Worm (Caenorhabditis elegans) whole organism, L4 larva: Measurements from ENCODE around the gene his-6.

ENCODE experiments used
- aha-1 ChIP-seq: fragments of 150-350 bp; peaks from one replicate; lab custom pipeline; 2014; ENCODE audit warnings: missing biosample characterization, missing genetic modification characterization
- aly-2 ChIP-seq: sonication (generic microtip); optimal IDR thresholded peaks from 2 replicates; lab custom pipeline; 2018; ENCODE audit warnings: missing biosample characterization, missing genetic modification characterization
- daf-19 ChIP-seq: fragments of 200-800 bp; sonication (Bioruptor generic); conservative IDR thresholded peaks from 2 replicates; pipeline ENCODE4 v1.3.6; 2022; ENCODE audit warnings: missing genetic modification characterization, missing compliant biosample characterization
- fkh-10 ChIP-seq: fragments of 150-350 bp; optimal IDR thresholded peaks from 2 replicates; lab custom pipeline; 2014; ENCODE audit warnings: missing biosample characterization, missing genetic modification reagents, missing genetic modification characterization
- hlh-30 ChIP-seq: sonication (generic microtip); optimal IDR thresholded peaks from 2 replicates; lab custom pipeline; 2017; ENCODE audit warnings: antibody characterized with exemption, mild to moderate bottlenecking, missing genetic modification characterization, missing compliant biosample characterization; ENCODE audit not compliant: insufficient read depth
- lin-15B ChIP-seq: fragments of 150-350 bp; sonication (generic microtip); optimal IDR thresholded peaks from 3 replicates; lab custom pipeline; 2014; ENCODE audit warnings: missing biosample characterization, missing genetic modification characterization
- lin-29 ChIP-seq: fragments of 200-800 bp; sonication (Bioruptor generic); IDR thresholded peaks from 2 replicates; pipeline ENCODE4 v1.3.6; 2022; ENCODE audit warnings: missing genetic modification reagents, missing genetic modification characterization, missing compliant biosample characterization
- madf-5 ChIP-seq, 2 experiments: fragments of 200-800 bp; sonication (Bioruptor generic); IDR thresholded peaks; 2 replicates each; pipeline ENCODE4 v1.3.6; 2022; ENCODE audit warnings: missing compliant biosample characterization in 2 of 2, missing genetic modification characterization in 2 of 2
- mdl-1 ChIP-seq, 2 experiments: fragments of 150-350 bp in 1 of 2; sonication (generic microtip) in 1 of 2; optimal IDR thresholded peaks; 2 replicates each; lab custom pipeline; 2014 to 2017; ENCODE audit warnings: missing biosample characterization in 2 of 2, missing genetic modification characterization in 2 of 2
- nhr-10 ChIP-seq: fragments of 150-350 bp; optimal IDR thresholded peaks from 2 replicates; lab custom pipeline; 2014; ENCODE audit warnings: missing biosample characterization, missing genetic modification characterization
- pqm-1 ChIP-seq: sonication (generic microtip); optimal IDR thresholded peaks from 2 replicates; lab custom pipeline; 2017; ENCODE audit warnings: missing biosample characterization, missing genetic modification characterization
- rbr-2 ChIP-seq: sonication (generic microtip); optimal IDR thresholded peaks from 2 replicates; lab custom pipeline; 2016; ENCODE audit warnings: missing genotype, missing genetic modification characterization, missing compliant biosample characterization
- snpc-4 ChIP-seq: fragments of 150-350 bp; optimal IDR thresholded peaks from 2 replicates; lab custom pipeline; 2014; ENCODE audit warnings: missing biosample characterization, missing genetic modification characterization
- zfp-2 ChIP-seq: sonication (generic microtip); optimal IDR thresholded peaks from 2 replicates; lab custom pipeline; 2016; ENCODE audit warnings: mild to moderate bottlenecking, missing genetic modification characterization, missing compliant biosample characterization

- TF ChIP-seq lin-15B (tag; lab: Kevin White, UChicago), result no peak
- no peak for TF ChIP-seq fkh-10 (GFP tag; lab: Kevin White, UChicago)
- TF ChIP-seq madf-5 (GFP tag; IDR thresholded peaks at IDR 0.05; lab: Robert Waterston, UW), result no peak
- no peak for TF ChIP-seq snpc-4
- TF ChIP-seq mdl-1 (tag; optimal IDR thresholded peaks at IDR 0.05; lab: Kevin White, UChicago), result no peak
- TF ChIP-seq zfp-2 (tag; lab: Kevin White, UChicago), result no peak
- no peak for TF ChIP-seq rbr-2 (tag; lab: Kevin White, UChicago)
- no peak for TF ChIP-seq aha-1 (tag; lab: Kevin White, UChicago)
- no peak for TF ChIP-seq hlh-30 (tag; lab: Kevin White, UChicago)
- TF ChIP-seq daf-19 (GFP tag; lab: Robert Waterston, UW), result no peak
- TF ChIP-seq aly-2, result no peak
- no peak for TF ChIP-seq nhr-10 (tag; lab: Kevin White, UChicago)
- TF ChIP-seq lin-29, result no peak
- TF ChIP-seq pqm-1 (tag; lab: Kevin White, UChicago), result no peak
Observed at ce11 chrV:8494260-8494939, 40.4 kb downstream of the his-6 start, which contains the start of gene pxn-1.
